Worm (Caenorhabditis elegans): Measurements from ENCODE around the gene DC2.5.

DNA sequence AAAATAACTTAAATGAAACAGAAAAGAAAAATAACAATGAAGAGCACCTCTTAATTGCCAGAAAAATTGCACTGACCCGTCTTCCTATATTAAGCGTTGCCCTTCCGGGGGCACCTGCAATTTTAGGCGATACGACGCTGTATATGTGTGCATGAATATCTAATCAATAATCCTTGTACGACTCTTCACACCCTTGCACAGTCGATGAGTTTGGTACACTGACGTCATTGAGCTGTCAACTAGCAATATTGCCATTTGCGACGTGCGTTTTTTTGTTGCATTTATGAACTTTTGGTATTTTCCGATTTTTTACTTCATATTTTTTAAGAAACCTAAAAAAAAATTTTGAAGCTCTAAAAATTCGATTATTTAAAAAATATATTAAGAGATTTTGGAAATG lies 33.5 kb upstream of the DC2.5 start, which contains the start of gene kin-34:
- no peak for TF ChIP-seq med-1 (GFP tag; optimal IDR thresholded peaks at IDR 0.05; ENCODE audit: insufficient read depth)
- no peak for TF ChIP-seq ztf-29 (GFP tag; IDR thresholded peaks at IDR 0.05)
- TF ChIP-seq klf-2 (GFP tag; conservative IDR thresholded peaks at IDR 0.05): no peak
- no peak for TF ChIP-seq ztf-23 (GFP tag; IDR thresholded peaks at IDR 0.05)
- TF ChIP-seq ref-1 (GFP tag; conservative IDR thresholded peaks at IDR 0.05): no peak
- no peak for TF ChIP-seq flt-1 (GFP tag; IDR thresholded peaks at IDR 0.05)
- TF ChIP-seq T22C8.4 (GFP tag; IDR thresholded peaks at IDR 0.05): no peak
